Worm (Caenorhabditis elegans) whole organism, young adult: Measurements from ENCODE around the gene F32H5.3.

ENCODE experiments used
- B0336.3 ChIP-seq: fragments of 200-800 bp; sonication (Bioruptor generic); IDR thresholded peaks from 2 replicates; pipeline ENCODE4 v1.3.6; 2022; ENCODE audit warnings: missing genetic modification characterization, missing compliant biosample characterization
- C06A6.2 ChIP-seq: fragments of 200-800 bp; sonication (Bioruptor generic); conservative IDR thresholded peaks from 2 replicates; pipeline ENCODE4 v1.3.6; 2022; ENCODE audit warnings: missing genetic modification characterization, missing compliant biosample characterization
- C17E4.6 ChIP-seq: fragments of 200-800 bp; sonication (Bioruptor generic); IDR thresholded peaks from 2 replicates; pipeline ENCODE4 v1.3.6; 2022; ENCODE audit warnings: missing genetic modification reagents, missing genetic modification characterization, missing compliant biosample characterization
- F22D6.2 ChIP-seq: sonication (generic microtip); optimal IDR thresholded peaks from 2 replicates; lab custom pipeline; 2016; ENCODE audit warnings: mild to moderate bottlenecking, missing genetic modification characterization, missing compliant biosample characterization
- F37B4.10 ChIP-seq: fragments of 200-800 bp; sonication (Bioruptor generic); IDR thresholded peaks from 2 replicates; pipeline ENCODE4 v1.3.6; 2022; ENCODE audit warnings: missing genetic modification characterization, missing compliant biosample characterization
- F55B11.4 ChIP-seq: sonication (generic microtip); optimal IDR thresholded peaks from 2 replicates; lab custom pipeline; 2016; ENCODE audit warnings: missing compliant biosample characterization, missing genetic modification characterization, borderline replicate concordance; ENCODE audit not compliant: insufficient read depth
- F57A8.1 ChIP-seq: fragments of 200-800 bp; sonication (Bioruptor generic); optimal IDR thresholded peaks from 2 replicates; lab custom pipeline; 2018; ENCODE audit warnings: mild to moderate bottlenecking, missing genetic modification characterization, moderate library complexity, missing compliant biosample characterization
- F57C9.4 ChIP-seq: sonication (generic microtip); optimal IDR thresholded peaks from 2 replicates; lab custom pipeline; 2017; ENCODE audit warnings: mild to moderate bottlenecking, missing genetic modification characterization, missing compliant biosample characterization
- Y53F4B.3 ChIP-seq: fragments of 200-800 bp; sonication (Bioruptor generic); IDR thresholded peaks from 2 replicates; pipeline ENCODE4 v1.3.6; 2022; ENCODE audit warnings: missing genetic modification reagents, missing genetic modification characterization, missing compliant biosample characterization
- Y56A3A.18 ChIP-seq: fragments of 200-800 bp; sonication (Bioruptor generic); IDR thresholded peaks from 2 replicates; pipeline ENCODE4 v1.3.6; 2022; ENCODE audit warnings: missing genetic modification reagents, missing genetic modification characterization, missing compliant biosample characterization
- Y95B8A.8 ChIP-seq: fragments of 200-800 bp; sonication (Bioruptor generic); IDR thresholded peaks from 2 replicates; pipeline ENCODE4 v1.3.6; 2022; ENCODE audit warnings: missing genetic modification reagents, missing genetic modification characterization, missing compliant biosample characterization
- athp-1 ChIP-seq: sonication (generic microtip); optimal IDR thresholded peaks from 2 replicates; lab custom pipeline; 2017; ENCODE audit warnings: mild to moderate bottlenecking, missing genetic modification characterization, missing compliant biosample characterization
- cebp-2 ChIP-seq: fragments of 200-800 bp; sonication (Bioruptor generic); IDR thresholded peaks from 2 replicates; pipeline ENCODE4 v1.3.6; 2022; ENCODE audit warnings: missing genetic modification characterization, missing compliant biosample characterization
- ceh-100 ChIP-seq: fragments of 200-800 bp; sonication (Bioruptor generic); IDR thresholded peaks from 2 replicates; pipeline ENCODE4 v1.3.6; 2022; ENCODE audit warnings: missing genetic modification reagents, missing genetic modification characterization, missing compliant biosample characterization
- ceh-58 ChIP-seq: fragments of 200-800 bp; sonication (Bioruptor generic); IDR thresholded peaks from 2 replicates; pipeline ENCODE4 v1.3.6; 2022; ENCODE audit warnings: missing genetic modification characterization, missing compliant biosample characterization
- ceh-79 ChIP-seq: sonication (generic microtip); optimal IDR thresholded peaks from 2 replicates; lab custom pipeline; 2017; ENCODE audit warnings: mild to moderate bottlenecking, missing genetic modification characterization, missing compliant biosample characterization
- ceh-91 ChIP-seq: fragments of 200-800 bp; sonication (Bioruptor generic); IDR thresholded peaks from 2 replicates; pipeline ENCODE4 v1.3.6; 2022; ENCODE audit warnings: missing genetic modification reagents, missing genetic modification characterization, missing compliant biosample characterization
- die-1 ChIP-seq: sonication (generic microtip); optimal IDR thresholded peaks from 2 replicates; lab custom pipeline; 2016; ENCODE audit warnings: missing genotype, mild to moderate bottlenecking, missing genetic modification characterization, missing compliant biosample characterization
- efl-1 ChIP-seq: fragments of 150-350 bp; optimal IDR thresholded peaks from 2 replicates; lab custom pipeline; 2014; ENCODE audit warnings: missing biosample characterization, missing genetic modification reagents, missing genetic modification characterization
- egrh-3 ChIP-seq: fragments of 200-800 bp; sonication (Bioruptor generic); IDR thresholded peaks from 2 replicates; pipeline ENCODE4 v1.3.6; 2022; ENCODE audit warnings: missing genetic modification reagents, missing genetic modification characterization, missing compliant biosample characterization
- ets-4 ChIP-seq: fragments of 200-800 bp; sonication (Bioruptor generic); optimal IDR thresholded peaks from 2 replicates; lab custom pipeline; 2018; ENCODE audit warnings: mild to moderate bottlenecking, missing genetic modification characterization, missing compliant biosample characterization
- lin-54 ChIP-seq: fragments of 200-800 bp; sonication (Bioruptor generic); optimal IDR thresholded peaks from 2 replicates; lab custom pipeline; 2018; ENCODE audit warnings: mild to moderate bottlenecking, missing genetic modification characterization, missing compliant biosample characterization
- lir-1 ChIP-seq: fragments of 200-800 bp; sonication (Bioruptor generic); conservative IDR thresholded peaks from 2 replicates; pipeline ENCODE4 v1.3.6; 2022; ENCODE audit warnings: missing genetic modification reagents, missing genetic modification characterization, missing compliant biosample characterization
- nfya-1 ChIP-seq: sonication (generic microtip); optimal IDR thresholded peaks from 2 replicates; lab custom pipeline; 2017; ENCODE audit warnings: antibody characterized with exemption, missing compliant biosample characterization, missing genetic modification characterization, borderline replicate concordance; ENCODE audit not compliant: insufficient read depth
- nhr-120 ChIP-seq: fragments of 200-800 bp; sonication (Bioruptor generic); IDR thresholded peaks from 2 replicates; pipeline ENCODE4 v1.3.6; 2022; ENCODE audit warnings: missing genetic modification characterization, missing compliant biosample characterization
- nhr-179 ChIP-seq: sonication (generic microtip); optimal IDR thresholded peaks from 2 replicates; lab custom pipeline; 2016; ENCODE audit warnings: mild to moderate bottlenecking, missing genetic modification characterization, missing compliant biosample characterization
- nhr-90 ChIP-seq: sonication (generic microtip); optimal IDR thresholded peaks from 2 replicates; lab custom pipeline; 2016; ENCODE audit warnings: missing genotype, mild to moderate bottlenecking, missing genetic modification characterization, missing compliant biosample characterization
- sdz-38 ChIP-seq: sonication (generic microtip); optimal IDR thresholded peaks from 2 replicates; lab custom pipeline; 2016; ENCODE audit warnings: missing genotype, missing genetic modification characterization, missing compliant biosample characterization
- snpc-1.1 ChIP-seq: sonication (generic microtip); optimal IDR thresholded peaks from 2 replicates; lab custom pipeline; 2017; ENCODE audit warnings: missing genetic modification characterization, mild to moderate bottlenecking, missing compliant biosample characterization, antibody characterized with exemption, moderate library complexity, missing genotype, missing genetic modification reagents; ENCODE audit not compliant: insufficient read depth
- somi-1 ChIP-seq: fragments of 200-800 bp; sonication (Bioruptor generic); optimal IDR thresholded peaks from 2 replicates; lab custom pipeline; 2018; ENCODE audit warnings: mild to moderate bottlenecking, missing genetic modification characterization, missing compliant biosample characterization
- ztf-22 ChIP-seq: fragments of 200-800 bp; sonication (Bioruptor generic); optimal IDR thresholded peaks from 2 replicates; lab custom pipeline; 2018; ENCODE audit warnings: mild to moderate bottlenecking, missing genetic modification characterization, moderate library complexity, missing compliant biosample characterization
- ztf-25 ChIP-seq: fragments of 200-800 bp; sonication (Bioruptor generic); IDR thresholded peaks from 2 replicates; pipeline ENCODE4 v1.3.6; 2022; ENCODE audit warnings: missing genetic modification reagents, missing genetic modification characterization, missing compliant biosample characterization

Gene F32H5.3

DNA sequence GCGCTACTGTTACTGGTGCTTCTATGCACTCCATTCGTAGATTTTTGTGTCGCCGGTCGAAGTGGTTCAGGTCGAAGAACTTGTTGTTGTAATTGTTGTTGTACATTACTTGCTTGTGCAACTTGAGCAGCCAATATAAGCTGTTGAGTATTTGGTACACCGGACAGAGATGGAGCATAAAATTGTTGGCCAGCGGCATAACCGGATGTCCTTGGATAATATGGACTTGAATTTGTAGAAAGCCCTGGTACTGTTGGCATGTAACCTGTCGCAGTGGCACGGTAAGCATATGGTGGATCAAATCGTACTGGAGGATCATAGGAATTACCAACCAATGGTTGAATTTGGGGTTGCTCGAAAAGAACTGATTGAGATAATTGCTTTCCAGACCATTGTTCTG, 29.8 kb downstream of the F32H5.3 start (continued):
- TF ChIP-seq C17E4.6 = no peak
- TF ChIP-seq, all 124 proteins: peak for 0

DNA sequence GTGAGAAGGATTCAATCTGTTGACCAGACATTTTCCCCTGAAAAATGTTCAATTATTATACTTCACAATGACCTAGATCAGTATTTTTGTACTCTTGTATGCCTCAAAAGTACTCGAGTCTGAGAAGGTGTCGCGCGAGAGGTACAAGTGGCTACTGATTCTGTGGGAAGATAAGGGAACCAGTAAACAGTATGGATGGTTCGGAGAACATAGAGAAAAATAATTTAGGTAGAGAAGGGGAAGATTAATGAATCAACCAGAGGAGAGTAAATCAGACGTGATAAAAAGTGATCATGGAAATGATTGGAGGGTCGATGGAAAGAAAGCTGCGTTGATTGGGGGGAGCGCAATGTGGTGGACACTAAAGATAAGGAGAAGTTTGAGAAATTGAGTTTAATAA, 30.3 kb downstream of the F32H5.3 start:
- no peak for TF ChIP-seq F57A8.1 (GFP tag; lab: Kevin White, UChicago)
- no peak for TF ChIP-seq F55B11.4 (tag; lab: Kevin White, UChicago)
- no peak for TF ChIP-seq snpc-1.1 (tag; lab: Kevin White, UChicago)
- TF ChIP-seq cebp-2 (GFP tag; lab: Robert Waterston, UW) = no peak
- no peak for TF ChIP-seq ceh-91 (GFP tag; lab: Robert Waterston, UW)
- no peak for TF ChIP-seq Y53F4B.3 (GFP tag; lab: Robert Waterston, UW)
- no peak for TF ChIP-seq B0336.3
- TF ChIP-seq nfya-1 (tag; lab: Kevin White, UChicago) = no peak
- TF ChIP-seq ceh-100 = no peak
- TF ChIP-seq Y56A3A.18 (GFP tag; lab: Robert Waterston, UW) = no peak
- no peak for TF ChIP-seq somi-1
- TF ChIP-seq, all 124 proteins: peak for 0

DNA sequence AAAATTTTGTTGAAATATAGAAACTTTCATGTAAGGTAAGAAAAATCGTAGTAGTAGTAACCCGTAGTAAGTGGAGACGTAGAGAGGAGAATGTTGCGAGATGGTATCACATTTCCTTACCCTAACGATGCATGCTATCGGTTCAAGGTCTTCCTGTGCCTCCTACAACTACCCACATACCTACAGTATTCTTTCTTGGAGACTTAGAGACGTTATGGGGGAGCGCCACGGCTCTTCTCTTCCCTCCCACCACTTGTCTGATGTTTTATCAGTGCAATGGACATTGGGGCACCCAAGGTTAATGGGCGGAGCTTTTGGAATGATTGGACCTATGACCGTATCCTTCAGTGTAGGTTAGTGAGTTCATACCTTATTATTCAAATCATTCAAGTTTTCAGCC, 31.8 kb downstream of the F32H5.3 start:
- TF ChIP-seq athp-1 (tag; lab: Kevin White, UChicago) (no peak), F37B4.10 (GFP tag; lab: Robert Waterston, UW) (no peak), egrh-3 (GFP tag; lab: Robert Waterston, UW) (no peak), ztf-22 (GFP tag; lab: Kevin White, UChicago) (no peak), C06A6.2 (GFP tag; lab: Robert Waterston, UW) (no peak), nhr-179 (tag; lab: Kevin White, UChicago) (no peak), F22D6.2 (tag; lab: Kevin White, UChicago) (no peak), nhr-90 (tag; lab: Kevin White, UChicago) (no peak), cebp-2 (GFP tag; lab: Robert Waterston, UW) (no peak), lir-1 (GFP tag; lab: Robert Waterston, UW) (no peak), sdz-38 (tag; lab: Kevin White, UChicago) (no peak), die-1 (tag; lab: Kevin White, UChicago) (no peak)

DNA sequence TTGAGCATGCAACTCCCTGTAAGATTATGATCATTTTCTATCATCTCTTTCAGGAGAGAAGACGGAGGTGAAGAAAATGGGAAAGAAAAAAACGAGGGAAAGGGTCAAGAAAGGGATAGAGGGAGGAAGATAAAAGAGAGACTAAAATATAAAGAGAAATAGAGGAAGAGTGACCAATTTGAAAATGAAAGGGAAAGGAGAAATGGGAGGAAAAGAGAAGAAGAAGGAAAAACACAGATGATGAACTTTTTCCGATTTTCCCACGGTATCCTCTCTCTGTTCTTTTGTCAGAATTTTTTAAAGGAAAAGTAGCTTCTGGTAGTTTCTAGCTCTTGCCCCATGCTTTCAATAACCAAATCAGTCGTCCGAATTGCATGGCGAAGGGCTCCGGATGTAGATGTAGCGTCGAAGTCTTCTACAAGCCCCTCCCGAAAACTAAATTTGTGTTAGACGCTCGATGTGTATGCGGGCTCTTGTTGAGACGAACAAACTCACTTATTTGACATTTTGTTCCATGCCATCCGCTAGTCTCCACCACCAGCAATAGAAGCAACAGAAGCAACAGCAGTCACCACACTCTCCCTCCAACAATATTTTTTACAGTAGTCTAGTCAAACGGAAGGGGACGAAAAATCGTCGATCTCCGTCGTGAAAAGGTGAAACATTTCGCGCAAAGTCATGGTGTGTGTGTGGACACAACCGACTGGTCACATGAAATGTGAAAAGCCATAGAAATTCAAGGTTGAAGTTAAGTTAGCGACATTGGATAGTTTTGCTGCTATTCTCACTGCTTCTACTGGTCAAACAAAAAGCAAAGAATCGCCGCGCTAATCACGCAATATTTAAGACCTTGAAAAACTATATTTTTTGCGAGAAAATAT, 32.5 kb downstream of the F32H5.3 start, which contains the start of gene somi-1:
TSS of gene somi-1 (minus strand) at position 18 of the 881 bp plus-strand sequence.
- no peak for TF ChIP-seq Y95B8A.8 (GFP tag; lab: Robert Waterston, UW)
- no peak for TF ChIP-seq efl-1 (GFP tag; lab: Kevin White, UChicago)
- no peak for TF ChIP-seq ets-4 (GFP tag; lab: Kevin White, UChicago)
- TF ChIP-seq ceh-58 (GFP tag; lab: Robert Waterston, UW) = no peak
- peak; percentile 64 for TF ChIP-seq somi-1
- no peak for TF ChIP-seq snpc-1.1 (tag; lab: Kevin White, UChicago)
- no peak for TF ChIP-seq cebp-2 (GFP tag; lab: Robert Waterston, UW)
- no peak for TF ChIP-seq F57C9.4 (tag; lab: Kevin White, UChicago)
- TF ChIP-seq nhr-120 (GFP tag; lab: Robert Waterston, UW) = no peak
- no peak for TF ChIP-seq lin-54 (GFP tag; lab: Kevin White, UChicago)
- TF ChIP-seq ztf-25 (GFP tag; lab: Robert Waterston, UW) = 0 out of 2 replicates have a peak, but pooled peaks have one; percentile 43
- no peak for TF ChIP-seq ceh-79 (tag; lab: Kevin White, UChicago)
